Fruit fly (Drosophila melanogaster): ENCODE measurements around the gene CG43850.

DNA sequence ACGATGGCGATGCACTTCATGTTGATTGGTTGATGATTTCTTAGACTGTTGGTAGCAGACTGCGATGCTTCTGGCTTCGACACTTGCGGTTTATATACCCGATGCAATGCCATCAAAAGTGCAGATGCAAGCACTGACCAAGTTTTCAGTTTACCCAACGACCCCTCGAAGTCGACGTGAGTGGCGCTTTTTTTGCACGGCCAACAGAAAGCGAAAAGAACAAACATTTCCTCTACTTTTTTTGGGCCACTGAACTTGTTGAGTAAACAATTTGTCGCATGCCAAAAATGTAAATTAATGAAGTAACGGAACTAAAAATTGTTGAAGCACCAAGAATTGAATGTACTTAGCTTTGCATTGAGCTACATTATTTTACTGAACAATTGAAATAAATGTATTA, 3.7 kb upstream of the CG43850 start, which contains the start of gene Vm34Ca:
- TF ChIP-seq CTCF (optimal IDR thresholded peaks at IDR 0.05) (no peak), CG8478 (optimal IDR thresholded peaks at IDR 0.05) (no peak)

Data from S2 (cell line).